1 fruit fly cellular context compared by ENCODE assay signal in the genomic region with DNA sequence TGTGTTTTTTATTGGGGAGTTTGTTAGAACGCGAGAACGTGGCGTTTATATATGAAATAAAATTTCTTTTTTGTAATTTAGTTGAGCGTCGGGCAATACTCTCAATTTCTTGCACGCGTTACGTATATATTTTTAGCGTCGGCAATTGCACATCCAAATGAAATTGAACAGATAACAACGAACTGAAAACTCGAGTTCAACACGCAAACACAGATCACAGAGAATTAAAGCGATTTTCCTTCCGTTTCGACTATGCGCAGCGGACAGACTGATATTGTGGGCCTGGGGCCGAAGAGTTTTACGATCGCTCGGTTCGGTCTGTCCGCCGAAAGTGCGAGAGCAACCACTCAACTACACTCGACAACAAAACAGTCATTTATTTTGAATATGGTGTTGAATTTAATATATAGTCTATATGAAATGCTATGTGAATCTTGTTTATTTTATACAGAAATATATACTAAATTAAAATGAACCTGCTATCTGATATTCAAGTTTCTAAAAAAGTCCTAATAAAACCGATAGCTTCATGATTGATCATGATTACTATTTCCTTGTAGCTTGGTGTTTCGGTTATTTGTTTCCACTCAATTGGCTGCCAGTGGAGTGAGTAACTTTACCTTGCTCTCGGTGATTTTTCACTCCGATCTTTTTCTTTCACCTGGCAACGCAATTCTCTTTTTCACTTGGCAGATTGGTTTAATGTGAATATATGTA.
TF ChIP-seq lines count a peak whose summit lies in the region.

CG46456 (minus strand) TSS at position 273 of the 717 bp plus-strand sequence.

TF ChIP-seq in whole organism, embryonic, 481 proteins besides CTCF, POLR2A, EP300 and RAD21 (continued from another document and continues in another):
- TF ChIP-seq CG2116 (GFP tag; optimal IDR thresholded peaks at IDR 0.05; lab: Kevin White, UChicago) (peak; percentile 60), Adf1 (GFP tag; IDR thresholded peaks at IDR 0.05; lab: Robert Waterston, UW) (peak; percentile 74), Xbp1 (GFP tag; optimal IDR thresholded peaks at IDR 0.05; lab: Kevin White, UChicago) (peak; percentile 90), Eip74EF (GFP tag; optimal IDR thresholded peaks at IDR 0.05; lab: Kevin White, UChicago) (peak in 1 of 2 experiments; percentile 95), eve (GFP tag; optimal IDR thresholded peaks at IDR 0.05; lab: Kevin White, UChicago) (no peak), CG4424 (GFP tag; optimal IDR thresholded peaks at IDR 0.05; lab: Kevin White, UChicago) (peak; percentile 94), Tbp (GFP tag; optimal IDR thresholded peaks at IDR 0.05; lab: Kevin White, UChicago) (no peak), CG6654 (GFP tag; optimal IDR thresholded peaks at IDR 0.05; lab: Kevin White, UChicago) (peak; percentile 73), CG7372 (GFP tag; IDR thresholded peaks at IDR 0.05; lab: Robert Waterston, UW) (peak; percentile 89), Hr39 (optimal IDR thresholded peaks at IDR 0.05; lab: Kevin White, UChicago) (no peak), Ptx1 (GFP tag; IDR thresholded peaks at IDR 0.05; lab: Robert Waterston, UW) (peak; percentile 91), Fer2 (tag; optimal IDR thresholded peaks at IDR 0.05; lab: Kevin White, UChicago) (peak; percentile 90), Jarid2 (GFP tag; optimal IDR thresholded peaks at IDR 0.05; lab: Kevin White, UChicago) (peak; percentile 93), lbe (GFP tag; optimal IDR thresholded peaks at IDR 0.05; lab: Kevin White, UChicago) (peak; percentile 86), NK7.1 (GFP tag; optimal IDR thresholded peaks at IDR 0.05; lab: Kevin White, UChicago) (peak; percentile 40), mam (GFP tag; optimal IDR thresholded peaks at IDR 0.05; lab: Kevin White, UChicago) (peak; percentile 57), tx (GFP tag; optimal IDR thresholded peaks at IDR 0.05; lab: Kevin White, UChicago) (peak; percentile 22), gem (tag; optimal IDR thresholded peaks at IDR 0.05; lab: Kevin White, UChicago) (peak; percentile 98), CG6791 (GFP tag; IDR thresholded peaks at IDR 0.05; lab: Robert Waterston, UW; ENCODE audit: partially characterized antibody) (no peak), Bgb (GFP tag; IDR thresholded peaks at IDR 0.05; lab: Robert Waterston, UW; ENCODE audit: partially characterized antibody) (peak; percentile 63), nau (GFP tag; optimal IDR thresholded peaks at IDR 0.05; lab: Kevin White, UChicago) (peak; percentile 91), Ets97D (GFP tag; optimal IDR thresholded peaks at IDR 0.05; lab: Kevin White, UChicago) (peak; percentile 29), CG4360 (GFP tag; IDR thresholded peaks at IDR 0.05; lab: Robert Waterston, UW) (no peak), hbn (GFP tag; IDR thresholded peaks at IDR 0.05; lab: Robert Waterston, UW; ENCODE audit: partially characterized antibody) (no peak), lmd (GFP tag; IDR thresholded peaks at IDR 0.05; lab: Robert Waterston, UW) (peak; percentile 93), CG3838 (GFP tag; optimal IDR thresholded peaks at IDR 0.05; lab: Kevin White, UChicago) (peak; percentile 45), CG9797 (GFP tag; optimal IDR thresholded peaks at IDR 0.05; lab: Kevin White, UChicago) (peak; percentile 41), bigmax (GFP tag; optimal IDR thresholded peaks at IDR 0.05; lab: Kevin White, UChicago) (peak; percentile 57), mirr (GFP tag; optimal IDR thresholded peaks at IDR 0.05; lab: Kevin White, UChicago) (peak; percentile 79), klu (GFP tag; IDR thresholded peaks at IDR 0.05; lab: Robert Waterston, UW) (peak; percentile 84), ftz-f1 (GFP tag; optimal IDR thresholded peaks at IDR 0.05; lab: Kevin White, UChicago) (peak; percentile 44), B-H2 (GFP tag; optimal IDR thresholded peaks at IDR 0.05; lab: Kevin White, UChicago) (peak; percentile 95), Rx (GFP tag; IDR thresholded peaks at IDR 0.05; lab: Robert Waterston, UW) (peak; percentile 78), Ets65A (GFP tag; lab: Kevin White, UChicago) (no peak), D19A (tag; optimal IDR thresholded peaks at IDR 0.05; lab: Kevin White, UChicago) (peak; percentile 95), Sry-β (GFP tag; optimal IDR thresholded peaks at IDR 0.05; lab: Kevin White, UChicago) (peak; percentile 47), otp (GFP tag; IDR thresholded peaks at IDR 0.05; lab: Robert Waterston, UW) (peak; percentile 76), CG6689 (GFP tag; IDR thresholded peaks at IDR 0.05; lab: Robert Waterston, UW) (peak; percentile 94), inv (GFP tag; IDR thresholded peaks at IDR 0.05; lab: Robert Waterston, UW; ENCODE audit: partially characterized antibody) (0 out of 2 replicates have a peak, but pooled peaks have one; percentile 25), ems (GFP tag; optimal IDR thresholded peaks at IDR 0.05; lab: Kevin White, UChicago) (peak; percentile 78), sens (GFP tag; lab: Kevin White, UChicago) (peak; percentile 94), CG7987 (GFP tag; optimal IDR thresholded peaks at IDR 0.05; lab: Kevin White, UChicago) (peak; percentile 85), ttk (GFP tag; IDR thresholded peaks at IDR 0.05; lab: Robert Waterston, UW) (peak; percentile 83; the same call in 1 of the 2 replicates), CG1603 (tag; optimal IDR thresholded peaks at IDR 0.05; lab: Kevin White, UChicago) (peak; percentile 67), CG1647 (GFP tag; optimal IDR thresholded peaks at IDR 0.05; lab: Kevin White, UChicago) (peak; percentile 42), z (GFP tag; IDR thresholded peaks at IDR 0.05; lab: Robert Waterston, UW) (peak; percentile 98), Mrtf (GFP tag; IDR thresholded peaks at IDR 0.05; lab: Robert Waterston, UW) (peak; percentile 84; the same call in 1 of the 3 replicates), dm (GFP tag; optimal IDR thresholded peaks at IDR 0.05; lab: Kevin White, UChicago) (peak; percentile 2), lola (GFP tag; optimal IDR thresholded peaks at IDR 0.05; lab: Kevin White, UChicago) (peak in 1 of 3 experiments; percentile 96), CG15073 (GFP tag; optimal IDR thresholded peaks at IDR 0.05; lab: Kevin White, UChicago) (no peak), dimm (GFP tag; IDR thresholded peaks at IDR 0.05; lab: Robert Waterston, UW) (peak; percentile 78), CG33557 (GFP tag; optimal IDR thresholded peaks at IDR 0.05; lab: Kevin White, UChicago) (peak; percentile 94), HLH4C (GFP tag; IDR thresholded peaks at IDR 0.05; lab: Robert Waterston, UW; ENCODE audit: partially characterized antibody) (peak; percentile 51; the same call in 2 of the 3 replicates), CG18011 (GFP tag; optimal IDR thresholded peaks at IDR 0.05; lab: Kevin White, UChicago) (peak; percentile 78), CG8089 (GFP tag; optimal IDR thresholded peaks at IDR 0.05; lab: Kevin White, UChicago) (peak; percentile 31), twi (tag; optimal IDR thresholded peaks at IDR 0.05; lab: Kevin White, UChicago) (peak; percentile 91), HHEX (GFP tag; optimal IDR thresholded peaks at IDR 0.05; lab: Kevin White, UChicago) (peak; percentile 95), E2f1 (GFP tag; IDR thresholded peaks at IDR 0.05; lab: Robert Waterston, UW) (peak; percentile 91), CG16813 (GFP tag; IDR thresholded peaks at IDR 0.05; lab: Robert Waterston, UW; ENCODE audit: partially characterized antibody) (peak; percentile 49; the same call in 1 of the 3 replicates), row (GFP tag; IDR thresholded peaks at IDR 0.05; lab: Robert Waterston, UW) (peak; percentile 99), ham (GFP tag; IDR thresholded peaks at IDR 0.05; lab: Robert Waterston, UW) (no peak), lilli (GFP tag; optimal IDR thresholded peaks at IDR 0.05; lab: Kevin White, UChicago) (peak; percentile 91), CG7745 (tag; optimal IDR thresholded peaks at IDR 0.05; lab: Kevin White, UChicago) (peak; percentile 67), bcd (GFP tag; optimal IDR thresholded peaks at IDR 0.05; lab: Kevin White, UChicago) (peak; percentile 92), CG14710 (tag; optimal IDR thresholded peaks at IDR 0.05; lab: Kevin White, UChicago) (peak; percentile 96), CG9727 (GFP tag; optimal IDR thresholded peaks at IDR 0.05; lab: Kevin White, UChicago) (peak; percentile 94), CG12744 (GFP tag; optimal IDR thresholded peaks at IDR 0.05; lab: Kevin White, UChicago) (peak; percentile 58), CG6175 (GFP tag; IDR thresholded peaks at IDR 0.05; lab: Robert Waterston, UW) (peak; percentile 80; the same call in 2 of the 3 replicates), tgo (GFP tag; IDR thresholded peaks at IDR 0.05; lab: Robert Waterston, UW) (peak; percentile 94), trem (tag; optimal IDR thresholded peaks at IDR 0.05; lab: Kevin White, UChicago) (peak; percentile 96), pum (GFP tag; optimal IDR thresholded peaks at IDR 0.05; lab: Kevin White, UChicago) (peak; percentile 37), B-H1 (GFP tag; IDR thresholded peaks at IDR 0.05; lab: Robert Waterston, UW) (peak; percentile 84), Hr78 (GFP tag; optimal IDR thresholded peaks at IDR 0.05; lab: Kevin White, UChicago) (peak in 1 of 2 experiments; percentile 84), zen2 (GFP tag; IDR thresholded peaks at IDR 0.05; lab: Robert Waterston, UW; ENCODE audit: partially characterized antibody) (no peak; the same call in 2 of the 3 replicates), Optix (GFP tag; IDR thresholded peaks at IDR 0.05; lab: Robert Waterston, UW) (no peak; the same call in 2 of the 3 replicates), CG8388 (GFP tag; optimal IDR thresholded peaks at IDR 0.05; lab: Kevin White, UChicago) (peak; percentile 95), CG5953 (GFP tag; IDR thresholded peaks at IDR 0.05; lab: Robert Waterston, UW) (peak; percentile 66; the same call in 1 of the 2 replicates), wek (GFP tag; optimal IDR thresholded peaks at IDR 0.05; lab: Kevin White, UChicago) (peak; percentile 56), da (GFP tag; optimal IDR thresholded peaks at IDR 0.05; lab: Kevin White, UChicago) (peak; percentile 36), Dip3 (GFP tag; optimal IDR thresholded peaks at IDR 0.05; lab: Kevin White, UChicago) (peak; percentile 59), CG8290 (GFP tag; optimal IDR thresholded peaks at IDR 0.05; lab: Kevin White, UChicago) (peak; percentile 91), CG8290 (tag; optimal IDR thresholded peaks at IDR 0.05; lab: Kevin White, UChicago) (peak; percentile 57 to 67), Meics (GFP tag; optimal IDR thresholded peaks at IDR 0.05; lab: Kevin White, UChicago) (peak; percentile 96), CG17802 (tag; optimal IDR thresholded peaks at IDR 0.05; lab: Kevin White, UChicago) (peak; percentile 55), nom (GFP tag; optimal IDR thresholded peaks at IDR 0.05; lab: Kevin White, UChicago) (peak; percentile 91), pho (GFP tag; optimal IDR thresholded peaks at IDR 0.05; lab: Kevin White, UChicago) (peak; percentile 61), CG7963 (GFP tag; IDR thresholded peaks at IDR 0.05; lab: Robert Waterston, UW; ENCODE audit: partially characterized antibody) (no peak), CG11085 (GFP tag; IDR thresholded peaks at IDR 0.05; lab: Robert Waterston, UW) (peak; percentile 70; the same call in 1 of the 2 replicates), ATbp (GFP tag; optimal IDR thresholded peaks at IDR 0.05; lab: Kevin White, UChicago) (peak; percentile 93), Dbx (GFP tag; IDR thresholded peaks at IDR 0.05; lab: Robert Waterston, UW) (peak; percentile 92), Neu2 (GFP tag; optimal IDR thresholded peaks at IDR 0.05; lab: Kevin White, UChicago; ENCODE audit: borderline replicate concordance) (no peak), CG14860 (GFP tag; IDR thresholded peaks at IDR 0.05; lab: Robert Waterston, UW; ENCODE audit: partially characterized antibody) (peak; percentile 57; the same call in 1 of the 3 replicates), nerfin-1 (tag; optimal IDR thresholded peaks at IDR 0.05; lab: Kevin White, UChicago) (peak; percentile 96), CG7839 (tag; optimal IDR thresholded peaks at IDR 0.05; lab: Kevin White, UChicago) (peak; percentile 97), CG13287 (GFP tag; IDR thresholded peaks at IDR 0.05; lab: Robert Waterston, UW; ENCODE audit: partially characterized antibody) (peak; percentile 67), HmgZ (tag; optimal IDR thresholded peaks at IDR 0.05; lab: Kevin White, UChicago) (peak; percentile 96), CG8478 (optimal IDR thresholded peaks at IDR 0.05; lab: Kevin White, UChicago) (no peak), pb (GFP tag; optimal IDR thresholded peaks at IDR 0.05; lab: Kevin White, UChicago) (no peak), CG11504 (tag; optimal IDR thresholded peaks at IDR 0.05; lab: Kevin White, UChicago) (peak; percentile 95), kay (GFP tag; optimal IDR thresholded peaks at IDR 0.05; lab: Kevin White, UChicago) (peak; percentile 72), CG31441 (GFP tag; IDR thresholded peaks at IDR 0.05; lab: Robert Waterston, UW) (peak; percentile 99), run (tag; optimal IDR thresholded peaks at IDR 0.05; lab: Kevin White, UChicago) (peak; percentile 94), CG6272 (GFP tag; IDR thresholded peaks at IDR 0.05; lab: Robert Waterston, UW) (no peak; the same call in none of the 2 replicates), Poxn (GFP tag; IDR thresholded peaks at IDR 0.05; lab: Robert Waterston, UW) (peak; percentile 17; the same call in 1 of the 2 replicates), CG18764 (GFP tag; optimal IDR thresholded peaks at IDR 0.05; lab: Kevin White, UChicago) (peak; percentile 73), odd (GFP tag; optimal IDR thresholded peaks at IDR 0.05; lab: Kevin White, UChicago) (peak; percentile 94), CG15479 (GFP tag; optimal IDR thresholded peaks at IDR 0.05; lab: Kevin White, UChicago) (peak; percentile 49), MESR4 (GFP tag; optimal IDR thresholded peaks at IDR 0.05; lab: Kevin White, UChicago) (peak; percentile 30), wor (GFP tag; IDR thresholded peaks at IDR 0.05; lab: Robert Waterston, UW) (peak; percentile 80), crc (GFP tag; optimal IDR thresholded peaks at IDR 0.05; lab: Kevin White, UChicago) (peak; percentile 20), corto (GFP tag; optimal IDR thresholded peaks at IDR 0.05; lab: Kevin White, UChicago) (peak; percentile 61), Lhr (GFP tag; optimal IDR thresholded peaks at IDR 0.05; lab: Kevin White, UChicago) (peak; percentile 75), Ssrp (tag; optimal IDR thresholded peaks at IDR 0.05; lab: Kevin White, UChicago) (peak; percentile 90), sr (GFP tag; IDR thresholded peaks at IDR 0.05; lab: Robert Waterston, UW) (no peak; the same call in 2 of the 3 replicates), Spps (tag; optimal IDR thresholded peaks at IDR 0.05; lab: Kevin White, UChicago) (peak; percentile 96), scrt (GFP tag; optimal IDR thresholded peaks at IDR 0.05; lab: Kevin White, UChicago) (peak; percentile 95), CG10267 (tag; optimal IDR thresholded peaks at IDR 0.05; lab: Kevin White, UChicago) (peak; percentile 96), Kr (GFP tag; optimal IDR thresholded peaks at IDR 0.05; lab: Kevin White, UChicago) (peak; percentile 4)
